Worm (Caenorhabditis elegans) whole organism, late embryonic: ENCODE results near the gene ZK1127.12.

Source experiments
- C08G9.2 ChIP-seq: sonication (generic microtip); optimal IDR thresholded peaks from 2 replicates; lab custom pipeline; 2016; ENCODE audit warnings: mild to moderate bottlenecking, missing genetic modification characterization, moderate library complexity, missing compliant biosample characterization
- F13H6.1 ChIP-seq: sonication (generic microtip); optimal IDR thresholded peaks from 2 replicates; lab custom pipeline; 2016; ENCODE audit warnings: missing genetic modification characterization, missing compliant biosample characterization
- T23F11.4 ChIP-seq: fragments of 200-800 bp; sonication (Bioruptor generic); optimal IDR thresholded peaks from 2 replicates; lab custom pipeline; 2018; ENCODE audit warnings: mild to moderate bottlenecking, missing genetic modification characterization, missing compliant biosample characterization
- ahr-1 ChIP-seq: sonication (generic microtip); optimal IDR thresholded peaks from 2 replicates; lab custom pipeline; 2016; ENCODE audit warnings: missing genetic modification characterization, missing compliant biosample characterization
- ama-1 ChIP-seq: fragments of 150-350 bp; optimal IDR thresholded peaks from 2 replicates; lab custom pipeline; 2014
- ceh-18 ChIP-seq: sonication (generic microtip); optimal IDR thresholded peaks from 2 replicates; lab custom pipeline; 2016; ENCODE audit warnings: missing genetic modification characterization, missing compliant biosample characterization
- ceh-24 ChIP-seq: sonication (generic microtip); optimal IDR thresholded peaks from 2 replicates; lab custom pipeline; 2016; ENCODE audit warnings: mild to moderate bottlenecking, missing genetic modification characterization, missing compliant biosample characterization
- ceh-31 ChIP-seq: sonication (generic microtip); optimal IDR thresholded peaks from 2 replicates; lab custom pipeline; 2016; ENCODE audit warnings: missing genetic modification characterization, missing compliant biosample characterization
- ceh-48 ChIP-seq: sonication (generic microtip); optimal IDR thresholded peaks from 2 replicates; lab custom pipeline; 2016; ENCODE audit warnings: missing genetic modification characterization, inconsistent platforms, missing compliant biosample characterization
- ceh-6 ChIP-seq: fragments of 200-800 bp; sonication (Bioruptor generic); optimal IDR thresholded peaks from 2 replicates; lab custom pipeline; 2018; ENCODE audit warnings: mild to moderate bottlenecking, missing genetic modification characterization, missing compliant biosample characterization
- dmd-4 ChIP-seq: sonication (generic microtip); optimal IDR thresholded peaks from 2 replicates; lab custom pipeline; 2016; ENCODE audit warnings: borderline replicate concordance, missing genetic modification characterization, missing compliant biosample characterization
- elt-2 ChIP-seq: sonication (generic microtip); optimal IDR thresholded peaks from 2 replicates; lab custom pipeline; 2016; ENCODE audit warnings: missing genetic modification reagents, missing genetic modification characterization, missing compliant biosample characterization
- elt-4 ChIP-seq: sonication (generic microtip); optimal IDR thresholded peaks from 2 replicates; lab custom pipeline; 2016; ENCODE audit warnings: missing genetic modification characterization, missing compliant biosample characterization
- ets-4 ChIP-seq: sonication (generic microtip); optimal IDR thresholded peaks from 2 replicates; lab custom pipeline; 2016; ENCODE audit warnings: missing genetic modification characterization, missing compliant biosample characterization
- eyg-1 ChIP-seq: sonication (generic microtip); optimal IDR thresholded peaks from 2 replicates; lab custom pipeline; 2016; ENCODE audit warnings: missing genotype, missing genetic modification characterization, missing compliant biosample characterization
- fax-1 ChIP-seq: sonication (generic microtip); optimal IDR thresholded peaks from 2 replicates; lab custom pipeline; 2016; ENCODE audit warnings: missing genotype, missing genetic modification characterization, missing compliant biosample characterization
- fkh-6 ChIP-seq: sonication (generic microtip); optimal IDR thresholded peaks from 2 replicates; lab custom pipeline; 2016; ENCODE audit warnings: missing genetic modification characterization, missing compliant biosample characterization
- gmeb-2 ChIP-seq: sonication (generic microtip); optimal IDR thresholded peaks from 2 replicates; lab custom pipeline; 2016; ENCODE audit warnings: missing genetic modification characterization, inconsistent platforms, missing compliant biosample characterization
- hlh-13 ChIP-seq: fragments of 200-800 bp; sonication (Bioruptor generic); optimal IDR thresholded peaks from 2 replicates; lab custom pipeline; 2018; ENCODE audit warnings: mild to moderate bottlenecking, missing genetic modification characterization, missing compliant biosample characterization
- hlh-6 ChIP-seq: sonication (generic microtip); optimal IDR thresholded peaks from 2 replicates; lab custom pipeline; 2016; ENCODE audit warnings: missing genotype, missing genetic modification characterization, missing compliant biosample characterization
- madf-2 ChIP-seq: sonication (generic microtip); optimal IDR thresholded peaks from 2 replicates; lab custom pipeline; 2017; ENCODE audit warnings: missing genetic modification characterization, missing compliant biosample characterization
- mec-3 ChIP-seq: sonication (generic microtip); optimal IDR thresholded peaks from 2 replicates; lab custom pipeline; 2016; ENCODE audit warnings: borderline replicate concordance, missing genetic modification characterization, missing compliant biosample characterization
- nfya-1 ChIP-seq: sonication (generic microtip); optimal IDR thresholded peaks from 2 replicates; lab custom pipeline; 2017; ENCODE audit warnings: missing genetic modification characterization, mild to moderate bottlenecking, missing compliant biosample characterization, antibody characterized with exemption, moderate library complexity
- nhr-11 ChIP-seq: fragments of 150-350 bp; optimal IDR thresholded peaks from 2 replicates; lab custom pipeline; 2014; ENCODE audit warnings: missing biosample characterization, missing genetic modification characterization
- nhr-232 ChIP-seq: sonication (generic microtip); optimal IDR thresholded peaks from 2 replicates; lab custom pipeline; 2016; ENCODE audit warnings: missing genetic modification characterization, missing compliant biosample characterization
- odd-2 ChIP-seq: sonication (generic microtip); optimal IDR thresholded peaks from 2 replicates; lab custom pipeline; 2017; ENCODE audit warnings: antibody characterized with exemption, mild to moderate bottlenecking, missing genetic modification characterization, missing compliant biosample characterization
- pag-3 ChIP-seq: sonication (generic microtip); optimal IDR thresholded peaks from 2 replicates; lab custom pipeline; 2016; ENCODE audit warnings: missing compliant biosample characterization, missing genetic modification characterization, borderline replicate concordance
- pax-1 ChIP-seq: fragments of 150-350 bp; optimal IDR thresholded peaks from 2 replicates; lab custom pipeline; 2014; ENCODE audit warnings: missing biosample characterization, missing genetic modification characterization
- pros-1 ChIP-seq: fragments of 150-350 bp; optimal IDR thresholded peaks from 2 replicates; lab custom pipeline; 2014; ENCODE audit warnings: missing biosample characterization, missing genetic modification reagents, missing genetic modification characterization
- ref-2 ChIP-seq: sonication (generic microtip); optimal IDR thresholded peaks from 2 replicates; lab custom pipeline; 2016; ENCODE audit warnings: missing genetic modification characterization, missing compliant biosample characterization
- sdc-2 ChIP-seq: sonication (generic microtip); optimal IDR thresholded peaks from 2 replicates; lab custom pipeline; 2016; ENCODE audit warnings: missing genotype, missing genetic modification characterization, missing compliant biosample characterization
- syd-9 ChIP-seq: sonication (generic microtip); optimal IDR thresholded peaks from 2 replicates; lab custom pipeline; 2016; ENCODE audit warnings: mild to moderate bottlenecking, missing genetic modification characterization, moderate library complexity, missing compliant biosample characterization
- tbx-7 ChIP-seq: sonication (generic microtip); optimal IDR thresholded peaks from 2 replicates; lab custom pipeline; 2016; ENCODE audit warnings: missing genotype, missing genetic modification characterization, missing compliant biosample characterization
- unc-55 ChIP-seq: sonication (generic microtip); optimal IDR thresholded peaks from 2 replicates; lab custom pipeline; 2017; ENCODE audit warnings: missing biosample characterization, missing genetic modification reagents, missing genetic modification characterization
- unc-86 ChIP-seq: sonication (generic microtip); optimal IDR thresholded peaks from 2 replicates; lab custom pipeline; 2016; ENCODE audit warnings: missing genetic modification characterization, missing compliant biosample characterization
- ztf-16 ChIP-seq: sonication (generic microtip); optimal IDR thresholded peaks from 2 replicates; lab custom pipeline; 2017; ENCODE audit warnings: missing genetic modification characterization, missing compliant biosample characterization

ZK1127.12 gene

DNA sequence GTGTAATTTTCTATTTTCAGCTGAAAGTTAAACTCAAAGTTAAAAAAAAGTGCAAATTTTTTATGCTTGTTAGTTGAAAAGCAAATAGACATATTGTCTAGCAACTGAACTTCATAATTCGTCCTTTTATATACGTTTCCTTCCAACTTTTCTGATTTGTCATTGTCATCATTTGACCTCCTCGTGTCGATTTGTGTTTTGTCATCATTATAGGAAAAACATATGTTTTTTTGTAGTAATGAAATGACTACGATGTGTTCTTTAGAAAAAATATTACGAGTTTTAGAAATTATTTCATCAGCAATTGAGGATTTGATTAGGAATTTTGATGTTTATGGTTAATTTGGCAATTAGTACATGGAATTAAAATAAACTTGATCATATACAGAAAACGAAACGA is 8.9 kb downstream of the ZK1127.12 start:
- TF ChIP-seq fax-1 (no peak), pax-1 (no peak), elt-2 (tag; lab: Kevin White, UChicago) (no peak), fkh-6 (tag; lab: Kevin White, UChicago) (no peak), unc-55 (GFP tag; lab: Kevin White, UChicago) (no peak)

DNA sequence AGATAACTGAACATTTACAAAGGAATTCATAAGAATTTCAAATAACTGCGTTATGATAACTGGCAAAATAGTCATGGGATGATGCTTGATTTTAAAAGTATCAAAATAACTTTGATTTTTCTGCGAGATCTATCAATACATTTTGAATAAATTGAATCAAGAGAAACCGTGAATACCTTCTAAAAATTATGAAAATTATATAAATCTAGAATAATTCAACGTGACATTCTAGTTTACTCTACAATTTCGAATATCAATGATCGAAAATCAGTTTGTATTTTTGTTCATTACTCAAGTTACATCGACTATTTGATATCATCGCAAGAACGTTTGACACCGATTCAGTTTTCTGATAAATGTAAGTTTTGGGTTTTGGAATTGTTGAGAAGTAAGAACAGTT is 9.9 kb downstream of the ZK1127.12 start, which contains the start of gene acs-6:
TSS of gene acs-6 (plus strand) at position 301 of the 400 bp plus-strand sequence.
- TF ChIP-seq ceh-31 (no peak), pag-3 (tag; lab: Kevin White, UChicago) (no peak), gmeb-2 (tag; lab: Kevin White, UChicago) (no peak), hlh-13 (no peak), C08G9.2 (no peak), elt-2 (tag; lab: Kevin White, UChicago) (no peak), T23F11.4 (GFP tag; lab: Kevin White, UChicago) (no peak), mec-3 (no peak), tbx-7 (tag; lab: Kevin White, UChicago) (no peak), elt-4 (tag; lab: Kevin White, UChicago) (no peak), eyg-1 (tag; lab: Kevin White, UChicago) (no peak)
- TF ChIP-seq, all 69 proteins: peak for 0

DNA sequence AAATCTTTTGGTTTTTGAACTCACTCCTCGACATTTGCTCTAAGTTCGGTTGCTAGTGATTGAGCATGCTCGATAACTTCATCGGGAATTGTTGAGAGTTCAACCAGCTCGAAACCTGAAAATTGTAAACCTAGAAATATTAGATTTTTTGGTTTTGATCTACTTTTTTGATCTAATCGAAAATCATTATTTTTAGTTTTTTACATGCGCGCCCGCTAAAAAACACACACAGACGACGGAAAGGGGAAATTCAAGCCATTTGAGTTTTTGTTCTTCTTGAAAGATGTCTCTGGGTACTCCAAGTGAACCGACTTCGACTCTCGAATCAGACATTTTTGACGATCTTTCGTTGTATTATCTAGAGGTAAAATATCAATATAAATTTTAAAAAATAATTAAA is 13.5 kb downstream of the ZK1127.12 start, which contains the start of gene nos-2:
TSS of gene nos-2 (plus strand) at position 228 of the 400 bp plus-strand sequence.
- TF ChIP-seq ama-1 (no peak), ets-4 (no peak), T23F11.4 (GFP tag; lab: Kevin White, UChicago) (no peak), ceh-24 (tag; lab: Kevin White, UChicago) (no peak), ceh-6 (GFP tag; lab: Kevin White, UChicago) (no peak), nhr-11 (no peak)

DNA sequence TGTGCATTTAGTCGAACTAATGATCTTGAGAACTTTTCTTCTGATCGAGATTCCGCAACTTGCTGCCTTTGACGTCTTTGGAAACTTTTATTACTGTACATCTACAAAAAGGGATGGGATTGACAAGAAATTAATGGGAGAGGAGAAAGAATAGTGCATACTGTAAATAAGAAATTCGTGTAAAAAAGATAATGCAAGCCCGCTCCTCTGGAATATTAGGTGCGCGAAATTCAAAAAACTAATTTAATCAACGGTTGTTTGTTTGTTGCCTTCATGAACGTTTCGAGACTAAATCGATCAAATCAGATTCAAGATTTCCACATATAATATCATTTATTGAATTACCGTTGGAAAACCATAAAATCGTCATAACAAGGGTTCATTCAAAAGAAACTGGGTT is 18.0 kb downstream of the ZK1127.12 start, which contains the start of gene him-14:
TSS of gene him-14 (minus strand) at position 101 of the 400 bp plus-strand sequence.
- no peak for TF ChIP-seq ceh-18 (tag; lab: Kevin White, UChicago)
- TF ChIP-seq nhr-11: no peak

DNA sequence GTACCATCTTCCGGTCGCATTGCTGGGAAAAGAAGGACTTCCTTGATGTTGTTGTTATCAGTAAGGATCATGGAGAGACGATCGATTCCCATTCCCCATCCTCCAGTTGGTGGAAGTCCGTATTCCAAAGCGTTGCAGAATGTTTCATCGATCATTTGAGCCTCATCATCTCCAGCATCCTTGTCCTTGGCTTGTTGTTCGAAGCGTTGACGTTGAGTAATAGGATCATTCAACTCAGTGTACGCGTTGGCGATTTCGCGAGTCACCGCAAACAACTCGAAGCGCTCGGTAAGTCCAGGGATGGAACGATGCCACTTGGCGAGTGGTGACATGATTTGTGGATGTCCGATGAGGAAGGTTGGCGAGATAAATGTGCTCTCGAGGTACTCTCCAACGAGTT is 18.6 kb downstream of the ZK1127.12 start:
- TF ChIP-seq pax-1: no peak
- TF ChIP-seq gmeb-2 (tag; lab: Kevin White, UChicago): no peak
- TF ChIP-seq unc-86 (tag; lab: Kevin White, UChicago): no peak
- no peak for TF ChIP-seq nfya-1
- TF ChIP-seq ceh-31: no peak

DNA sequence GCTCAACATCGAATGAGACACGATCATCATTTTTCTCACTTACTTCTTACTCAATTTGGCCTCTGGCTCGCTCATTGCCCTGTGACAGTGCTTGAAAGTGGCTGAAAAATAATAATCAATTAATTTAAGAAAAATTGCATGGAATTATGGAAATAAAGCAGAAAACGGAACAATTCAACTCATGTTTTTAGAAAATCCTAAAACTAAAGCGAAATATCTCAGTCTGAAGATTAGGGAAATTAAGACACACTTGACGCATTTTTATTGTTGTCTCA is 20.4 kb downstream of the ZK1127.12 start, which contains the start of gene kars-1:
TSS of gene kars-1 (minus strand) at position 101 of the 275 bp plus-strand sequence.
- TF ChIP-seq ahr-1 (tag; lab: Kevin White, UChicago) (no peak), F13H6.1 (tag; lab: Kevin White, UChicago) (no peak), sdc-2 (tag; lab: Kevin White, UChicago) (no peak), nhr-232 (no peak), unc-86 (tag; lab: Kevin White, UChicago) (no peak), hlh-6 (no peak), dmd-4 (tag; lab: Kevin White, UChicago) (no peak), mec-3 (no peak), ztf-16 (tag; lab: Kevin White, UChicago) (no peak), odd-2 (no peak), C08G9.2 (no peak), ceh-48 (tag; lab: Kevin White, UChicago) (no peak), madf-2 (tag; lab: Kevin White, UChicago) (no peak), ceh-31 (no peak), tbx-7 (tag; lab: Kevin White, UChicago) (no peak), ref-2 (no peak), hlh-13 (no peak), pros-1 (tag; lab: Kevin White, UChicago) (no peak), syd-9 (tag; lab: Kevin White, UChicago) (no peak)
